Worm (Caenorhabditis elegans) whole organism, late embryonic: ENCODE results near the gene gnrr-5.

Experiments
- C08G9.2 ChIP-seq: sonication (generic microtip); optimal IDR thresholded peaks from 2 replicates; lab custom pipeline; 2016; ENCODE audit warnings: mild to moderate bottlenecking, missing genetic modification characterization, moderate library complexity, missing compliant biosample characterization
- C38D4.7 ChIP-seq: fragments of 200-800 bp; sonication (Bioruptor generic); optimal IDR thresholded peaks from 2 replicates; lab custom pipeline; 2018; ENCODE audit warnings: mild to moderate bottlenecking, missing genetic modification characterization, moderate library complexity, missing compliant biosample characterization
- K02D7.2 ChIP-seq: sonication (generic microtip); optimal IDR thresholded peaks from 2 replicates; lab custom pipeline; 2017; ENCODE audit warnings: mild to moderate bottlenecking, missing genetic modification characterization, missing compliant biosample characterization
- Y22D7AL.16 ChIP-seq: sonication (generic microtip); optimal IDR thresholded peaks from 2 replicates; lab custom pipeline; 2016; ENCODE audit warnings: missing genetic modification characterization, missing compliant biosample characterization
- ceh-14 ChIP-seq: sonication (generic microtip); optimal IDR thresholded peaks from 2 replicates; lab custom pipeline; 2016; ENCODE audit warnings: missing genotype, missing genetic modification characterization, missing compliant biosample characterization
- ceh-2 ChIP-seq: sonication (generic microtip); optimal IDR thresholded peaks from 2 replicates; lab custom pipeline; 2016; ENCODE audit warnings: missing genotype, missing genetic modification characterization, missing compliant biosample characterization
- ceh-22 ChIP-seq: sonication (generic microtip); optimal IDR thresholded peaks from 2 replicates; lab custom pipeline; 2017; ENCODE audit warnings: missing biosample characterization, missing genetic modification characterization
- ceh-45 ChIP-seq: fragments of 200-800 bp; sonication (Bioruptor generic); IDR thresholded peaks from 2 replicates; pipeline ENCODE4 v1.3.6; 2022; ENCODE audit warnings: missing genetic modification reagents, missing genetic modification characterization, missing compliant biosample characterization
- ceh-48 ChIP-seq: sonication (generic microtip); optimal IDR thresholded peaks from 2 replicates; lab custom pipeline; 2016; ENCODE audit warnings: missing genetic modification characterization, inconsistent platforms, missing compliant biosample characterization
- ceh-6 ChIP-seq: fragments of 200-800 bp; sonication (Bioruptor generic); optimal IDR thresholded peaks from 2 replicates; lab custom pipeline; 2018; ENCODE audit warnings: mild to moderate bottlenecking, missing genetic modification characterization, missing compliant biosample characterization
- che-1 ChIP-seq: sonication (generic microtip); optimal IDR thresholded peaks from 2 replicates; lab custom pipeline; 2016; ENCODE audit warnings: mild to moderate bottlenecking, missing genetic modification characterization, missing compliant biosample characterization
- dmd-4 ChIP-seq: sonication (generic microtip); optimal IDR thresholded peaks from 2 replicates; lab custom pipeline; 2016; ENCODE audit warnings: borderline replicate concordance, missing genetic modification characterization, missing compliant biosample characterization
- elt-4 ChIP-seq: sonication (generic microtip); optimal IDR thresholded peaks from 2 replicates; lab custom pipeline; 2016; ENCODE audit warnings: missing genetic modification characterization, missing compliant biosample characterization
- fax-1 ChIP-seq: sonication (generic microtip); optimal IDR thresholded peaks from 2 replicates; lab custom pipeline; 2016; ENCODE audit warnings: missing genotype, missing genetic modification characterization, missing compliant biosample characterization
- fkh-10 ChIP-seq: fragments of 150-350 bp; optimal IDR thresholded peaks from 2 replicates; lab custom pipeline; 2014; ENCODE audit warnings: missing biosample characterization, missing genetic modification reagents, missing genetic modification characterization
- fkh-6 ChIP-seq: sonication (generic microtip); optimal IDR thresholded peaks from 2 replicates; lab custom pipeline; 2016; ENCODE audit warnings: missing genetic modification characterization, missing compliant biosample characterization
- hlh-15 ChIP-seq: sonication (generic microtip); optimal IDR thresholded peaks from 2 replicates; lab custom pipeline; 2016; ENCODE audit warnings: missing genetic modification characterization, missing compliant biosample characterization
- hlh-30 ChIP-seq: sonication (generic microtip); optimal IDR thresholded peaks from 2 replicates; lab custom pipeline; 2017; ENCODE audit warnings: antibody characterized with exemption, missing genetic modification characterization, missing compliant biosample characterization; ENCODE audit not compliant: insufficient read depth
- hlh-6 ChIP-seq: sonication (generic microtip); optimal IDR thresholded peaks from 2 replicates; lab custom pipeline; 2016; ENCODE audit warnings: missing genotype, missing genetic modification characterization, missing compliant biosample characterization
- lim-6 ChIP-seq: sonication (generic microtip); optimal IDR thresholded peaks from 2 replicates; lab custom pipeline; 2016; ENCODE audit warnings: missing genetic modification characterization, missing compliant biosample characterization
- lin-11 ChIP-seq: fragments of 200-800 bp; sonication (Bioruptor generic); optimal IDR thresholded peaks from 2 replicates; lab custom pipeline; 2018; ENCODE audit warnings: mild to moderate bottlenecking, missing genetic modification characterization, missing compliant biosample characterization
- madf-2 ChIP-seq: sonication (generic microtip); optimal IDR thresholded peaks from 2 replicates; lab custom pipeline; 2017; ENCODE audit warnings: missing genetic modification characterization, missing compliant biosample characterization
- pag-3 ChIP-seq: sonication (generic microtip); optimal IDR thresholded peaks from 2 replicates; lab custom pipeline; 2016; ENCODE audit warnings: missing compliant biosample characterization, missing genetic modification characterization, borderline replicate concordance
- pqm-1 ChIP-seq: sonication (generic microtip); optimal IDR thresholded peaks from 2 replicates; lab custom pipeline; 2016; ENCODE audit warnings: missing genetic modification characterization, missing compliant biosample characterization
- ref-2 ChIP-seq: sonication (generic microtip); optimal IDR thresholded peaks from 2 replicates; lab custom pipeline; 2016; ENCODE audit warnings: missing genetic modification characterization, missing compliant biosample characterization
- rnt-1 ChIP-seq: sonication (generic microtip); optimal IDR thresholded peaks from 2 replicates; lab custom pipeline; 2016; ENCODE audit warnings: missing genetic modification characterization, missing compliant biosample characterization
- sox-4 ChIP-seq: sonication (generic microtip); optimal IDR thresholded peaks from 2 replicates; lab custom pipeline; 2017; ENCODE audit warnings: mild to moderate bottlenecking, missing genetic modification characterization, inconsistent platforms, missing compliant biosample characterization
- syd-9 ChIP-seq: sonication (generic microtip); optimal IDR thresholded peaks from 2 replicates; lab custom pipeline; 2016; ENCODE audit warnings: mild to moderate bottlenecking, missing genetic modification characterization, moderate library complexity, missing compliant biosample characterization
- tbx-2 ChIP-seq: sonication (generic microtip); optimal IDR thresholded peaks from 2 replicates; lab custom pipeline; 2016; ENCODE audit warnings: missing genetic modification characterization, missing compliant biosample characterization
- unc-3 ChIP-seq, 2 experiments: fragments of 200-800 bp in 1 of 2; sonication (Bioruptor generic) in 1 of 2; sonication (generic microtip) in 1 of 2; conservative IDR thresholded peaks in 1 of 2; optimal IDR thresholded peaks in 1 of 2; 2 replicates each; pipeline versions ENCODE4 v1.3.6 to Lab custom; 2016 to 2022; ENCODE audit warnings: missing compliant biosample characterization in 2 of 2, missing genetic modification characterization in 2 of 2, missing genetic modification reagents in 1 of 2
- ztf-16 ChIP-seq: sonication (generic microtip); optimal IDR thresholded peaks from 2 replicates; lab custom pipeline; 2017; ENCODE audit warnings: missing genetic modification characterization, missing compliant biosample characterization

The gnrr-5 gene

ce11 chrV:4437215-4437614, 17.3 kb downstream of the gnrr-5 start:
- no peak for TF ChIP-seq rnt-1 (tag; lab: Kevin White, UChicago)
- TF ChIP-seq che-1 (tag; lab: Kevin White, UChicago), result no peak
- no peak for TF ChIP-seq fax-1 (tag; lab: Kevin White, UChicago)
- TF ChIP-seq tbx-2 (tag; lab: Kevin White, UChicago), result no peak
- no peak for TF ChIP-seq Y22D7AL.16 (tag; lab: Kevin White, UChicago)
- TF ChIP-seq fkh-10 (GFP tag; lab: Kevin White, UChicago), result no peak
- no peak for TF ChIP-seq ref-2 (tag; lab: Kevin White, UChicago)
- TF ChIP-seq, all 69 proteins: peak for 0

ce11 chrV:4435411-4435981, 19.0 kb downstream of the gnrr-5 start, which contains the start of gene Y47D7A.13:
TSS of gene Y47D7A.13 (minus strand) at chrV:4435927.
- peak; percentile 39 for TF ChIP-seq dmd-4
- TF ChIP-seq ztf-16 (tag; lab: Kevin White, UChicago), result no peak
- TF ChIP-seq, all 69 proteins: peak for 1

- TF ChIP-seq ceh-48 (no peak), ceh-14 (tag; lab: Kevin White, UChicago) (no peak), ceh-6 (GFP tag; lab: Kevin White, UChicago) (no peak), K02D7.2 (tag; lab: Kevin White, UChicago) (no peak), lim-6 (tag; lab: Kevin White, UChicago) (no peak), fax-1 (tag; lab: Kevin White, UChicago) (no peak), C38D4.7 (GFP tag; lab: Kevin White, UChicago) (no peak), dmd-4 (no peak), unc-3 (GFP tag; conservative IDR thresholded peaks at IDR 0.05; lab: Robert Waterston, UW) (no peak), unc-3 (tag; optimal IDR thresholded peaks at IDR 0.05; lab: Kevin White, UChicago) (no peak), rnt-1 (tag; lab: Kevin White, UChicago) (no peak), madf-2 (no peak), fkh-10 (GFP tag; lab: Kevin White, UChicago) (no peak)
These were observed 21.7 kb downstream of the gnrr-5 start, which contains the start of gene Y47D7A.15 for ce11 chrV:4432783-4433237. TSS of gene Y47D7A.15 (minus strand) at chrV:4433187.

DNA sequence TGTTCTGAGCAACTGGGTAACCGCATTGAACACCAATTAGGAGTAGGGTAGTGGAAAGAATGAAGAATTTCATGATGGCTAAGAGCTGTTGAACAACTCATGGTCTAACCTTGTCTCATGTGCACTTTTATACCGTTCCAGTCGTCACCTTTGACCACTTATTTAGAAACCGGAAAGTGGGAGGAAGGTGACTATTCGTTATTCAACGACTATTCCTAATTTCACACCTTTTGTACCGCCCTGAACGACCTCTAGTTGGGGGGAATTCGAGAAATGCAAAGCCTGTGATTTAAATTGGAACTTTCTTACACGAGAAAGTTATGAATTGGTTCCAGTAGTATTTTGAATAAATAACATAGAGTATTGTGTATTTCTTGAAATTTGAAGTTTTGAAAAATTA, 25.0 kb downstream of the gnrr-5 start, which contains the start of gene Y47D7A.12:
Y47D7A.12 (minus strand) TSS at position 101 of the 400 bp plus-strand sequence.
- TF ChIP-seq pqm-1 (tag; lab: Kevin White, UChicago) (no peak), fkh-6 (tag; lab: Kevin White, UChicago) (no peak), ceh-2 (tag; lab: Kevin White, UChicago) (no peak), ceh-14 (tag; lab: Kevin White, UChicago) (no peak)

- TF ChIP-seq tbx-2 (tag; lab: Kevin White, UChicago) (no peak), elt-4 (tag; lab: Kevin White, UChicago) (no peak), C08G9.2 (tag; lab: Kevin White, UChicago) (no peak), lin-11 (no peak), hlh-30 (tag; lab: Kevin White, UChicago) (no peak), pag-3 (tag; lab: Kevin White, UChicago) (no peak), hlh-15 (tag; lab: Kevin White, UChicago) (no peak), hlh-6 (tag; lab: Kevin White, UChicago) (no peak), ceh-22 (tag; lab: Kevin White, UChicago) (no peak), pqm-1 (tag; lab: Kevin White, UChicago) (no peak), sox-4 (tag; lab: Kevin White, UChicago) (no peak), ceh-14 (tag; lab: Kevin White, UChicago) (no peak), syd-9 (tag; lab: Kevin White, UChicago) (no peak), ceh-45 (GFP tag; lab: Robert Waterston, UW) (no peak)
These were observed 26.3 kb downstream of the gnrr-5 start, which contains the start of gene Y47D7A.11 for ce11 chrV:4428202-4428601. TSS of gene Y47D7A.11 (minus strand) at chrV:4428302.
